Worm (Caenorhabditis elegans) whole organism, L4/young adult: ENCODE data around the gene sut-1.

Experiments used
- W03F9.2 ChIP-seq: fragments of 150-350 bp; optimal IDR thresholded peaks from 2 replicates; lab custom pipeline; 2014; ENCODE audit warnings: missing biosample characterization, missing genetic modification characterization
- dao-5 ChIP-seq: sonication (generic microtip); optimal IDR thresholded peaks from 2 replicates; lab custom pipeline; 2016; ENCODE audit warnings: missing genotype, missing genetic modification characterization, moderate library complexity, missing compliant biosample characterization
- him-1 ChIP-seq: sonication (generic microtip); optimal IDR thresholded peaks from 2 replicates; lab custom pipeline; 2016; ENCODE audit warnings: missing genotype, missing genetic modification reagents, missing genetic modification characterization, missing compliant biosample characterization

Gene sut-1

ce11 chrII:1071432-1071831 is 51.6 kb downstream of the sut-1 start:
- no peak for TF ChIP-seq him-1 (tag; lab: Kevin White, UChicago)
- TF ChIP-seq dao-5 (tag; lab: Kevin White, UChicago) = no peak
- no peak for TF ChIP-seq W03F9.2
